Worm (Caenorhabditis elegans) whole organism, L2 larva: Measurements from ENCODE around the gene F57A8.1.

Source experiments
- C34F6.9 ChIP-seq: fragments of 150-350 bp; optimal IDR thresholded peaks from 2 replicates; lab custom pipeline; 2014; ENCODE audit warnings: missing biosample characterization, missing genetic modification characterization
- Y55F3AM.14 ChIP-seq: fragments of 200-800 bp; sonication (Bioruptor generic); optimal IDR thresholded peaks from 2 replicates; lab custom pipeline; 2018; ENCODE audit warnings: mild to moderate bottlenecking, missing genetic modification characterization, missing compliant biosample characterization
- ZK546.5 ChIP-seq: sonication (generic microtip); optimal IDR thresholded peaks from 2 replicates; lab custom pipeline; 2017; ENCODE audit warnings: missing biosample characterization, missing genetic modification characterization
- alr-1 ChIP-seq: fragments of 150-350 bp; optimal IDR thresholded peaks from 2 replicates; lab custom pipeline; 2014; ENCODE audit warnings: missing biosample characterization, missing genetic modification characterization
- aly-2 ChIP-seq: fragments of 150-350 bp; optimal IDR thresholded peaks from 2 replicates; lab custom pipeline; 2014; ENCODE audit warnings: missing biosample characterization, missing genetic modification characterization
- ama-1 ChIP-seq: fragments of 150-350 bp; optimal IDR thresholded peaks from 2 replicates; lab custom pipeline; 2018; ENCODE audit warnings: inconsistent platforms
- ceh-82 ChIP-seq: fragments of 150-350 bp; optimal IDR thresholded peaks from 2 replicates; lab custom pipeline; 2014; ENCODE audit warnings: missing biosample characterization, missing genetic modification characterization
- crh-2 ChIP-seq: sonication (generic microtip); optimal IDR thresholded peaks from 2 replicates; lab custom pipeline; 2017; ENCODE audit warnings: missing biosample characterization, missing genetic modification characterization
- elt-1 ChIP-seq: fragments of 150-350 bp; optimal IDR thresholded peaks from 2 replicates; lab custom pipeline; 2014; ENCODE audit warnings: missing biosample characterization, missing genetic modification characterization
- fos-1 ChIP-seq: fragments of 150-350 bp; optimal IDR thresholded peaks from 2 replicates; lab custom pipeline; 2014; ENCODE audit warnings: missing biosample characterization, missing genetic modification characterization
- gmeb-1 ChIP-seq: fragments of 150-350 bp; optimal IDR thresholded peaks from 2 replicates; lab custom pipeline; 2014; ENCODE audit warnings: missing biosample characterization, missing genetic modification characterization
- lin-11 ChIP-seq: fragments of 150-350 bp; sonication (generic microtip); optimal IDR thresholded peaks from 2 replicates; lab custom pipeline; 2014; ENCODE audit warnings: missing biosample characterization, missing genetic modification characterization, inconsistent platforms, mixed read lengths
- lin-39 ChIP-seq: fragments of 150-350 bp; optimal IDR thresholded peaks from 2 replicates; lab custom pipeline; 2014; ENCODE audit warnings: missing biosample characterization, missing genetic modification reagents, missing genetic modification characterization
- mab-5 ChIP-seq: fragments of 150-350 bp; optimal IDR thresholded peaks from 2 replicates; lab custom pipeline; 2014; ENCODE audit warnings: missing biosample characterization, missing genetic modification characterization
- mbf-1 ChIP-seq: sonication (generic microtip); optimal IDR thresholded peaks from 2 replicates; lab custom pipeline; 2017; ENCODE audit warnings: missing biosample characterization, missing genetic modification characterization
- mdl-1 ChIP-seq, 2 experiments: fragments of 150-350 bp in 1 of 2; sonication (generic microtip) in 1 of 2; optimal IDR thresholded peaks; 2 replicates each; lab custom pipeline; 2017; ENCODE audit warnings: missing biosample characterization in 2 of 2, missing genetic modification characterization in 2 of 2
- nhr-11 ChIP-seq: fragments of 150-350 bp; optimal IDR thresholded peaks from 2 replicates; lab custom pipeline; 2014; ENCODE audit warnings: missing biosample characterization, missing genetic modification characterization
- nhr-129 ChIP-seq: fragments of 150-350 bp; optimal IDR thresholded peaks from 2 replicates; lab custom pipeline; 2014; ENCODE audit warnings: missing biosample characterization, missing genetic modification characterization
- nhr-21 ChIP-seq: fragments of 150-350 bp; optimal IDR thresholded peaks from 2 replicates; lab custom pipeline; 2014; ENCODE audit warnings: missing biosample characterization, missing genetic modification characterization
- nhr-23 ChIP-seq: fragments of 150-350 bp; optimal IDR thresholded peaks from 2 replicates; lab custom pipeline; 2014; ENCODE audit warnings: missing biosample characterization, missing genetic modification reagents, missing genetic modification characterization
- nhr-237 ChIP-seq: fragments of 150-350 bp; optimal IDR thresholded peaks from 2 replicates; lab custom pipeline; 2014; ENCODE audit warnings: missing biosample characterization, missing genetic modification characterization
- nhr-25 ChIP-seq: fragments of 150-350 bp; sonication (generic microtip); optimal IDR thresholded peaks from 3 replicates; lab custom pipeline; 2014; ENCODE audit warnings: missing biosample characterization, missing genetic modification characterization
- nhr-6 ChIP-seq: fragments of 150-350 bp; optimal IDR thresholded peaks from 2 replicates; lab custom pipeline; 2014; ENCODE audit warnings: missing biosample characterization, missing genetic modification characterization
- nhr-77 ChIP-seq: fragments of 150-350 bp; optimal IDR thresholded peaks from 2 replicates; lab custom pipeline; 2014; ENCODE audit warnings: missing biosample characterization, missing genetic modification characterization
- peb-1 ChIP-seq: fragments of 150-350 bp; optimal IDR thresholded peaks from 2 replicates; lab custom pipeline; 2014; ENCODE audit warnings: missing biosample characterization, missing genetic modification characterization
- sem-4 ChIP-seq: fragments of 150-350 bp; optimal IDR thresholded peaks from 2 replicates; lab custom pipeline; 2014; ENCODE audit warnings: missing biosample characterization, missing genetic modification reagents, missing genetic modification characterization
- skn-1 ChIP-seq: sonication (generic microtip); optimal IDR thresholded peaks from 2 replicates; lab custom pipeline; 2017; ENCODE audit warnings: missing biosample characterization, missing genetic modification characterization
- unc-62 ChIP-seq: fragments of 150-350 bp; optimal IDR thresholded peaks from 2 replicates; lab custom pipeline; 2014; ENCODE audit warnings: missing biosample characterization, missing genetic modification reagents, missing genetic modification characterization
- zag-1 ChIP-seq: fragments of 150-350 bp; optimal IDR thresholded peaks from 2 replicates; lab custom pipeline; 2014; ENCODE audit warnings: missing biosample characterization, missing genetic modification characterization
- ztf-1 ChIP-seq: fragments of 200-800 bp; sonication (Bioruptor generic); conservative IDR thresholded peaks from 2 replicates; pipeline ENCODE4 v1.3.6; 2022; ENCODE audit warnings: missing genetic modification characterization, missing compliant biosample characterization
- ztf-4 ChIP-seq: fragments of 150-350 bp; optimal IDR thresholded peaks from 2 replicates; lab custom pipeline; 2014; ENCODE audit warnings: missing biosample characterization, missing genetic modification characterization

The F57A8.1 gene

ce11 chrV:10087103-10087502 is 50.0 kb downstream of the F57A8.1 start, which contains the start of gene R04B5.5 (continued):
- no peak for TF ChIP-seq gmeb-1 (tag; lab: Kevin White, UChicago)
- TF ChIP-seq ama-1 (lab: Kevin White, UChicago), result no peak
- TF ChIP-seq aly-2 (tag; lab: Kevin White, UChicago), result no peak
- TF ChIP-seq nhr-77, result no peak
- TF ChIP-seq Y55F3AM.14 (GFP tag; lab: Kevin White, UChicago), result no peak
- no peak for TF ChIP-seq ztf-1
- TF ChIP-seq C34F6.9, result peak; percentile 21
- TF ChIP-seq alr-1 (tag; lab: Kevin White, UChicago), result no peak
- no peak for TF ChIP-seq nhr-23
- TF ChIP-seq ceh-82 (tag; lab: Kevin White, UChicago), result no peak
- no peak for TF ChIP-seq nhr-25 (tag; lab: Kevin White, UChicago)
- peak; percentile 15 to 45 for TF ChIP-seq mdl-1 (tag; optimal IDR thresholded peaks at IDR 0.05; lab: Kevin White, UChicago)
- peak; percentile 69 for TF ChIP-seq fos-1 (tag; lab: Kevin White, UChicago)
- no peak for TF ChIP-seq ztf-4 (tag; lab: Kevin White, UChicago)
- TF ChIP-seq peb-1, result no peak
- TF ChIP-seq nhr-237 (tag; lab: Kevin White, UChicago), result no peak
- TF ChIP-seq lin-39 (tag; lab: Kevin White, UChicago), result no peak
- no peak for TF ChIP-seq lin-11 (tag; lab: Kevin White, UChicago)
- no peak for TF ChIP-seq nhr-11 (tag; lab: Kevin White, UChicago)
- TF ChIP-seq zag-1 (tag; lab: Kevin White, UChicago), result no peak
- TF ChIP-seq sem-4, result no peak
- TF ChIP-seq nhr-129 (tag; lab: Kevin White, UChicago), result no peak

DNA sequence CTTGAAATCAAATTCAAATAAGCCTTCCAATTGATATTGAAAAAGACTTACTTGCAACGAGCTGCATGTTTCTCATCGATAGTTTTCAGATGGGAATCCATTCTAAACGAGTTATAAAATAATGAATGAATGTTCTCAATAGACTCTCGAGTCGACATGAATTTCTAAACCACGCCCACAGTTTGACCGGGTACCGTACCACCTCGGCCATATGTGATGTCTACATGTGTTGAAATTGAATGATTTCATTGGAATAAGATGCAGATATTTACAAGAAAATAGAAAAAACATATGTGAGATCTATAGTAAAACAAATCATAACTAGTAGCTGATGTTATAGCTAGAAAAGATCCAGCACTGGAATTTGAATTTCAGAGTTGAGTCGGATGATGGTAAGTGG is 53.3 kb downstream of the F57A8.1 start, which contains the start of gene R04B5.7:
R04B5.7 (minus strand) TSS at position 101 of the 400 bp plus-strand sequence.
- no peak for TF ChIP-seq C34F6.9

DNA sequence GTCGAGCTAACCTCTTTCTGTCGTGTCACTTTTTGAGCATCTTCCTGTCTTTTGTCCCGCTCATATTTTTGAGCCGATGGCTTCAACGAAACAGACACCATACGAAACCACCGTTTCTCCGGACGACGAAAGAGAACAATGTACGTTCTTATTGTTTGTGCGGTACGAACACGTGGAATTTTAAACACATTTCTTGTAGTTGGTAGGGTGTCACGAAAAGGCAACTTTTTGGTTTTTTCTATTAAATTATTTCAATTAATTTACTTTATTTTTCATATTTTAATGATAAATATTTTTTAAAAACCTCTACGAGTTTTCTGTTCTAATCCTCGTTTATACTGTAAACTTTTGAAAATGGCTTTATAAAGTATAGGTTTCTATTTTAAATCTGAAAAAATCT is 54.0 kb downstream of the F57A8.1 start, which contains the start of gene R04B5.11:
R04B5.11 (minus strand) TSS at position 101 of the 400 bp plus-strand sequence.
- TF ChIP-seq nhr-6 (tag; lab: Kevin White, UChicago), result no peak
- no peak for TF ChIP-seq elt-1 (tag; lab: Kevin White, UChicago)
- TF ChIP-seq skn-1, result no peak
- no peak for TF ChIP-seq ztf-4 (tag; lab: Kevin White, UChicago)
- TF ChIP-seq ceh-82 (tag; lab: Kevin White, UChicago), result no peak
- TF ChIP-seq gmeb-1 (tag; lab: Kevin White, UChicago), result no peak
- no peak for TF ChIP-seq ama-1 (lab: Kevin White, UChicago)
- TF ChIP-seq sem-4, result no peak
- no peak for TF ChIP-seq lin-39 (tag; lab: Kevin White, UChicago)
- TF ChIP-seq unc-62 (GFP tag; lab: Kevin White, UChicago), result no peak
- TF ChIP-seq ztf-1, result no peak
- no peak for TF ChIP-seq mbf-1
- no peak for TF ChIP-seq crh-2 (tag; lab: Kevin White, UChicago)
- TF ChIP-seq, all 48 proteins: peak for 0

DNA sequence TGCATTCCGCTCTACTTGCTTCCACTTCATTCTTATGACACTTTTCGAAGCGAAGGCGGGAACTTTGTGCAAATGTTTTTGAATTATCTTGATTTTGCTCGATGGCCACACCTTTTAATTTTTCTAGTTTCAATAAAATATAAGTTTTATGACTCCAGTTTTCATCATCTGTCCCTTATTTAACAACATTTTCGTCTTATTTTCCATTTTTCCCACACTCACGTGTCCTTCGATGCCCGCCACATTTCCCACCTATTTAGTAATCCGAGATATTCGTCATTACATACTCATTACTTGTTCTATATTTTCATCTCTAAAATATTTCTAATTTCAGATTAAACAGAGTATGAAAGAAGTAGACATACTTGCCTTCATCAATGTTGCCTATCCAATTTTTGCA is 57.2 kb downstream of the F57A8.1 start, which contains the start of gene srd-49:
srd-49 (plus strand) TSS at position 301 of the 400 bp plus-strand sequence.
- TF ChIP-seq Y55F3AM.14 (GFP tag; lab: Kevin White, UChicago) (no peak), nhr-21 (tag; lab: Kevin White, UChicago) (no peak), mab-5 (no peak), nhr-25 (tag; lab: Kevin White, UChicago) (no peak)

DNA sequence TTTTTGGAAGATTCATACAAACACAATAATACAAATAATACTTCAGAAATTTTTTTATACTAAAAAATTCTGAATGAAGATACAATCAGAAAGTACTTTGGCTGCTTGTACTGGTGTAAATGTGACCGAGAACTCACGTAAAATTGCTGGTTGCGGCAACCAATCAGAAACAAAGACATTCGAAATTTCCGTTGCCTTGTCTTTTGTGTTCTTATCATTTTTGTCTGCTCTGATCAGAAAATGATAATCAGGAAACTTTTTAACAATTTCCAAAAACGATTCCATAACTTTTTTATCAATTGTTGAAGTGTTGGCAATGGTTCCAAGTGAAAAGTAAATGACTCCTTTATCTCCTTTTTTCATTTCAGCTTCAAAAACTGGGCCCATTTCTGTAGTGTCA is 59.8 kb downstream of the F57A8.1 start:
- no peak for TF ChIP-seq ceh-82 (tag; lab: Kevin White, UChicago)
- TF ChIP-seq fos-1 (tag; lab: Kevin White, UChicago), result peak; percentile 83
- TF ChIP-seq crh-2 (tag; lab: Kevin White, UChicago), result peak; percentile 32
- TF ChIP-seq ZK546.5 (tag; lab: Kevin White, UChicago), result no peak
- TF ChIP-seq gmeb-1 (tag; lab: Kevin White, UChicago), result peak; percentile 33
